Comparison of ENCODE assay signal across 7 worm cellular contexts in genomic region chrV:10244018-10244720, ce11.
TF ChIP-seq lines count a peak whose summit lies in the region.

No protein-coding gene starts in this region.

TF ChIP-seq in whole organism, L1 larva, 84 proteins besides CTCF, POLR2A, EP300 and RAD21:
- no peak for TF ChIP-seq lin-39 (tag; optimal IDR thresholded peaks at IDR 0.05; lab: Kevin White, UChicago)
- TF ChIP-seq dsc-1 (tag; optimal IDR thresholded peaks at IDR 0.05; lab: Kevin White, UChicago) = peak; percentile 73
- peak; percentile 34 for TF ChIP-seq elt-2 (tag; optimal IDR thresholded peaks at IDR 0.05; lab: Kevin White, UChicago)
- TF ChIP-seq fkh-8 (tag; optimal IDR thresholded peaks at IDR 0.05; lab: Kevin White, UChicago) = peak; percentile 11
TF ChIP-seq in whole organism, L1 larva: peak in this region for 3.

TF ChIP-seq in whole organism, L2 larva, 48 proteins besides CTCF, POLR2A, EP300 and RAD21:
- TF ChIP-seq fos-1 (tag; optimal IDR thresholded peaks at IDR 0.05; lab: Kevin White, UChicago) (peak; percentile 46), sma-9 (GFP tag; optimal IDR thresholded peaks at IDR 0.05; lab: Kevin White, UChicago) (peak; percentile 41), sma-9 (tag; optimal IDR thresholded peaks at IDR 0.05; lab: Kevin White, UChicago) (no peak), nhr-23 (tag; optimal IDR thresholded peaks at IDR 0.05; lab: Kevin White, UChicago) (no peak)

TF ChIP-seq in whole organism, L3 larva, 47 proteins besides CTCF, POLR2A, EP300 and RAD21:
- TF ChIP-seq R02D3.7 (tag; optimal IDR thresholded peaks at IDR 0.05; lab: Kevin White, UChicago) (no peak), pqm-1 (tag; optimal IDR thresholded peaks at IDR 0.05; lab: Kevin White, UChicago) (peak; percentile 2), elt-2 (tag; optimal IDR thresholded peaks at IDR 0.05; lab: Kevin White, UChicago) (peak; percentile 68)
TF ChIP-seq in whole organism, L3 larva: peak in this region for 2.

TF ChIP-seq in whole organism, L4 larva, 104 proteins besides CTCF, POLR2A, EP300 and RAD21 (continues in another document):
- TF ChIP-seq skn-1 (tag; optimal IDR thresholded peaks at IDR 0.05; lab: Kevin White, UChicago) (no peak), mep-1 (tag; optimal IDR thresholded peaks at IDR 0.05; lab: Kevin White, UChicago) (no peak), pqm-1 (tag; optimal IDR thresholded peaks at IDR 0.05; lab: Kevin White, UChicago) (peak; percentile 50), hif-1 (tag; optimal IDR thresholded peaks at IDR 0.05; lab: Kevin White, UChicago) (no peak), fkh-10 (GFP tag; optimal IDR thresholded peaks at IDR 0.05; lab: Kevin White, UChicago) (no peak), nhr-11 (tag; optimal IDR thresholded peaks at IDR 0.05; lab: Kevin White, UChicago) (no peak), Y5F2A.4 (GFP tag; optimal IDR thresholded peaks at IDR 0.05; lab: Kevin White, UChicago) (no peak), lir-3 (tag; optimal IDR thresholded peaks at IDR 0.05; lab: Kevin White, UChicago) (no peak), vab-7 (GFP tag; IDR thresholded peaks at IDR 0.05; lab: Robert Waterston, UW) (no peak), zip-2 (tag; optimal IDR thresholded peaks at IDR 0.05; lab: Kevin White, UChicago) (no peak), R02D3.7 (tag; optimal IDR thresholded peaks at IDR 0.05; lab: Kevin White, UChicago) (no peak), zip-11 (GFP tag; IDR thresholded peaks at IDR 0.05; lab: Robert Waterston, UW) (no peak), nhr-48 (tag; optimal IDR thresholded peaks at IDR 0.05; lab: Kevin White, UChicago) (no peak), Y48G9A.11 (GFP tag; IDR thresholded peaks at IDR 0.05; lab: Robert Waterston, UW) (no peak), egl-43 (GFP tag; IDR thresholded peaks at IDR 0.05; lab: Robert Waterston, UW) (no peak), ctbp-1 (GFP tag; IDR thresholded peaks at IDR 0.05; lab: Robert Waterston, UW) (no peak), Y105C5A.15 (GFP tag; IDR thresholded peaks at IDR 0.05; lab: Robert Waterston, UW) (no peak), lin-1 (GFP tag; IDR thresholded peaks at IDR 0.05; lab: Robert Waterston, UW) (no peak), ceh-28 (tag; optimal IDR thresholded peaks at IDR 0.05; lab: Kevin White, UChicago) (no peak), Y75B8A.6 (GFP tag; IDR thresholded peaks at IDR 0.05; lab: Robert Waterston, UW) (no peak), dmd-9 (GFP tag; IDR thresholded peaks at IDR 0.05; lab: Robert Waterston, UW) (no peak), ZK337.2 (GFP tag; IDR thresholded peaks at IDR 0.05; lab: Robert Waterston, UW) (no peak)

TF ChIP-seq in whole organism, late embryonic, 69 proteins besides CTCF, POLR2A, EP300 and RAD21:
- TF ChIP-seq elt-2 (tag; optimal IDR thresholded peaks at IDR 0.05; lab: Kevin White, UChicago) (peak; percentile 76), hlh-15 (tag; optimal IDR thresholded peaks at IDR 0.05; lab: Kevin White, UChicago) (no peak), Y22D7AL.16 (tag; optimal IDR thresholded peaks at IDR 0.05; lab: Kevin White, UChicago) (no peak), nhr-11 (tag; optimal IDR thresholded peaks at IDR 0.05; lab: Kevin White, UChicago) (no peak), C08G9.2 (tag; optimal IDR thresholded peaks at IDR 0.05; lab: Kevin White, UChicago) (no peak), F13H6.1 (tag; optimal IDR thresholded peaks at IDR 0.05; lab: Kevin White, UChicago) (no peak), pag-3 (tag; optimal IDR thresholded peaks at IDR 0.05; lab: Kevin White, UChicago; ENCODE audit: borderline replicate concordance) (no peak), sox-2 (GFP tag; IDR thresholded peaks at IDR 0.05; lab: Robert Waterston, UW) (no peak)

TF ChIP-seq in whole organism, mixed stage, embryonic, 35 proteins besides CTCF, POLR2A, EP300 and RAD21:
- no peak for TF ChIP-seq unc-120 (tag; optimal IDR thresholded peaks at IDR 0.05; lab: Kevin White, UChicago; ENCODE audit: poor library complexity, severe bottlenecking)
- no peak for TF ChIP-seq ceh-43 (GFP tag; optimal IDR thresholded peaks at IDR 0.05; lab: Kevin White, UChicago)
- no peak for TF ChIP-seq sem-2 (GFP tag; optimal IDR thresholded peaks at IDR 0.05; lab: Kevin White, UChicago)
- peak; percentile 54 for TF ChIP-seq elt-1 (tag; optimal IDR thresholded peaks at IDR 0.05; lab: Kevin White, UChicago; ENCODE audit: borderline replicate concordance, insufficient read depth)
TF ChIP-seq in whole organism, mixed stage, embryonic: peak in this region for 1.

TF ChIP-seq in whole organism, young adult, 124 proteins besides CTCF, POLR2A, EP300 and RAD21:
- TF ChIP-seq snpc-3.4 (tag; optimal IDR thresholded peaks at IDR 0.05; lab: Kevin White, UChicago) (no peak), nhr-80 (tag; optimal IDR thresholded peaks at IDR 0.05; lab: Kevin White, UChicago) (peak; percentile 61)
